Fruit fly (Drosophila melanogaster) whole organism, wandering third instar larva: ENCODE data around the gene TwdlY.

Source experiments
- Abd-B ChIP-seq: fragments of >200 bp; optimal IDR thresholded peaks from 2 replicates; lab custom pipeline; 2017; ENCODE audit warnings: missing biosample characterization, missing genetic modification characterization
- CG32264 ChIP-seq: fragments of 200-800 bp; sonication (Bioruptor generic); optimal IDR thresholded peaks from 2 replicates; lab custom pipeline; 2016; ENCODE audit warnings: missing biosample characterization, missing genetic modification characterization
- CG9705 ChIP-seq: fragments of 200-800 bp; sonication (Bioruptor generic); optimal IDR thresholded peaks from 2 replicates; lab custom pipeline; 2018; ENCODE audit warnings: missing biosample characterization, mild to moderate bottlenecking, missing genetic modification characterization
- Dif ChIP-seq: fragments of 200-275, 200-300 bp; sonication (Bioruptor generic); optimal IDR thresholded peaks from 2 replicates; lab custom pipeline; 2018; ENCODE audit warnings: missing biosample characterization, missing genetic modification characterization; ENCODE audit not compliant: partially characterized antibody
- GATAd ChIP-seq: sonication (Bioruptor generic); optimal IDR thresholded peaks from 2 replicates; lab custom pipeline; 2016; ENCODE audit warnings: missing biosample characterization, missing genetic modification characterization
- HLH106 ChIP-seq: fragments of 200-800 bp; optimal IDR thresholded peaks from 3 replicates; lab custom pipeline; 2019; ENCODE audit warnings: missing biosample characterization, mild to moderate bottlenecking, missing genetic modification characterization, moderate library complexity
- Hnf4 ChIP-seq: fragments of 200-800 bp; sonication (Bioruptor generic); optimal IDR thresholded peaks from 2 replicates; lab custom pipeline; 2016; ENCODE audit warnings: missing biosample characterization, mild to moderate bottlenecking, missing genetic modification characterization
- Hr78 ChIP-seq: fragments of >200 bp; optimal IDR thresholded peaks from 2 replicates; lab custom pipeline; 2017; ENCODE audit warnings: missing biosample characterization, missing genetic modification characterization
- Hr83 ChIP-seq: fragments of 200-300 bp; sonication (Bioruptor generic); optimal IDR thresholded peaks from 2 replicates; lab custom pipeline; 2016; ENCODE audit warnings: missing biosample characterization, mild to moderate bottlenecking, missing genetic modification characterization, moderate library complexity; ENCODE audit not compliant: poor library complexity, severe bottlenecking
- Jra ChIP-seq: sonication (Bioruptor generic); optimal IDR thresholded peaks from 2 replicates; lab custom pipeline; 2016; ENCODE audit warnings: missing biosample characterization, missing genetic modification characterization
- Mio ChIP-seq: sonication (Bioruptor generic); optimal IDR thresholded peaks from 2 replicates; lab custom pipeline; 2016; ENCODE audit warnings: missing biosample characterization, missing genetic modification characterization
- N ChIP-seq: fragments of >200 bp; optimal IDR thresholded peaks from 2 replicates; lab custom pipeline; 2018; ENCODE audit warnings: missing biosample characterization, missing external identifiers, missing genetic modification characterization
- OdsH ChIP-seq: fragments of 200-800 bp; sonication (Bioruptor generic); optimal IDR thresholded peaks from 2 replicates; lab custom pipeline; 2016; ENCODE audit warnings: missing biosample characterization, mild to moderate bottlenecking, missing genetic modification characterization
- Sp1 ChIP-seq: fragments of 200-800 bp; sonication (Bioruptor generic); optimal IDR thresholded peaks from 3 replicates; lab custom pipeline; 2019; ENCODE audit warnings: missing biosample characterization, mild to moderate bottlenecking, missing genetic modification characterization, moderate library complexity
- Vsx2 ChIP-seq: fragments of 200-300, 225-300 bp; sonication (Bioruptor generic); optimal IDR thresholded peaks from 2 replicates; lab custom pipeline; 2018; ENCODE audit warnings: missing biosample characterization, missing genetic modification characterization; ENCODE audit not compliant: partially characterized antibody
- dl ChIP-seq, 2 experiments: fragments of 175-275, 200-275 bp in 1 of 2; fragments of 200-275 bp in 1 of 2; sonication (Bioruptor generic); optimal IDR thresholded peaks; lab custom pipeline; 2018; ENCODE audit warnings: mild to moderate bottlenecking in 2 of 2, missing biosample characterization in 2 of 2, missing genetic modification characterization in 2 of 2, moderate library complexity in 2 of 2; ENCODE audit not compliant: partially characterized antibody in 2 of 2, insufficient read depth in 1 of 2
- dmrt93B ChIP-seq: fragments of 200-800 bp; sonication (Bioruptor generic); optimal IDR thresholded peaks from 2 replicates; lab custom pipeline; 2018; ENCODE audit warnings: missing biosample characterization, mild to moderate bottlenecking, missing genetic modification characterization
- dsf ChIP-seq: sonication (Bioruptor generic); optimal IDR thresholded peaks from 2 replicates; lab custom pipeline; 2016; ENCODE audit warnings: missing biosample characterization, missing genetic modification characterization, borderline replicate concordance
- ey ChIP-seq: fragments of 200-800 bp; sonication (Bioruptor generic); optimal IDR thresholded peaks from 2 replicates; lab custom pipeline; 2016; ENCODE audit warnings: missing biosample characterization, missing genetic modification characterization
- foxo ChIP-seq, 2 experiments: fragments of 200-800 bp; sonication (Bioruptor generic); optimal IDR thresholded peaks; 2 replicates in 1 of 2; 3 replicates in 1 of 2; lab custom pipeline; 2016 to 2017; ENCODE audit warnings: missing biosample characterization in 2 of 2, missing genetic modification characterization in 2 of 2
- fru ChIP-seq: fragments of 200-800 bp; sonication (Bioruptor generic); optimal IDR thresholded peaks from 3 replicates; lab custom pipeline; 2016; ENCODE audit warnings: missing biosample characterization, mild to moderate bottlenecking, missing genetic modification characterization
- h ChIP-seq: fragments of 200-800 bp; sonication (Bioruptor generic); optimal IDR thresholded peaks from 3 replicates; lab custom pipeline; 2016; ENCODE audit warnings: missing biosample characterization, mild to moderate bottlenecking, missing genetic modification characterization
- jim ChIP-seq: fragments of 175-275, 200-325 bp; sonication (Bioruptor generic); optimal IDR thresholded peaks from 2 replicates; lab custom pipeline; 2016; ENCODE audit warnings: missing biosample characterization, mild to moderate bottlenecking, missing genetic modification characterization
- lola ChIP-seq: fragments of >200 bp; optimal IDR thresholded peaks from 2 replicates; lab custom pipeline; 2017; ENCODE audit warnings: missing biosample characterization, missing genetic modification characterization
- pan ChIP-seq: fragments of >200 bp; optimal IDR thresholded peaks from 2 replicates; lab custom pipeline; 2017
- psq ChIP-seq: fragments of 200-800 bp; sonication (Bioruptor generic); optimal IDR thresholded peaks from 3 replicates; lab custom pipeline; 2017; ENCODE audit warnings: missing biosample characterization, mild to moderate bottlenecking, missing genetic modification characterization, moderate library complexity
- sage ChIP-seq: fragments of 200-800 bp; sonication (Bioruptor generic); optimal IDR thresholded peaks from 2 replicates; lab custom pipeline; 2016; ENCODE audit warnings: missing biosample characterization, mild to moderate bottlenecking, missing genetic modification characterization
- sv ChIP-seq: fragments of 200-800 bp; sonication (Bioruptor generic); optimal IDR thresholded peaks from 3 replicates; lab custom pipeline; 2016; ENCODE audit warnings: missing biosample characterization, missing genetic modification characterization
- tai ChIP-seq: sonication (Bioruptor generic); optimal IDR thresholded peaks from 2 replicates; lab custom pipeline; 2016; ENCODE audit warnings: missing biosample characterization, missing genetic modification characterization
- woc ChIP-seq: sonication (Bioruptor generic); optimal IDR thresholded peaks from 2 replicates; lab custom pipeline; 2016; ENCODE audit warnings: missing biosample characterization, mild to moderate bottlenecking, missing genetic modification characterization

Gene TwdlY

dm6 chrX:16694477-16694876 is 40.3 kb upstream of the TwdlY start:
- TF ChIP-seq fru = peak; percentile 23
- TF ChIP-seq pan (lab: Kevin White, UChicago) = no peak
- no peak for TF ChIP-seq dl (GFP tag; optimal IDR thresholded peaks at IDR 0.05; lab: Kevin White, UChicago; ENCODE audit: insufficient read depth in 1 of 2, partially characterized antibody in 2 of 2)
- no peak for TF ChIP-seq psq (GFP tag; lab: Kevin White, UChicago)
- TF ChIP-seq HLH106 (tag; lab: Kevin White, UChicago) = no peak
- TF ChIP-seq CG32264 (GFP tag; lab: Kevin White, UChicago) = no peak
- TF ChIP-seq lola = no peak
- no peak for TF ChIP-seq Hnf4 (GFP tag; lab: Kevin White, UChicago)

- TF ChIP-seq Abd-B (GFP tag; lab: Kevin White, UChicago) = no peak
- TF ChIP-seq woc (GFP tag; lab: Kevin White, UChicago) = no peak
- no peak for TF ChIP-seq N (GFP tag; lab: Kevin White, UChicago)
- TF ChIP-seq sage (GFP tag; lab: Kevin White, UChicago) = no peak
- no peak for TF ChIP-seq pan (lab: Kevin White, UChicago)
- TF ChIP-seq jim (GFP tag; lab: Kevin White, UChicago) = no peak
- no peak for TF ChIP-seq fru
- no peak for TF ChIP-seq Dif
- TF ChIP-seq Mio (GFP tag; lab: Kevin White, UChicago) = no peak
- TF ChIP-seq GATAd (GFP tag; lab: Kevin White, UChicago) = no peak
- TF ChIP-seq tai (GFP tag; lab: Kevin White, UChicago) = no peak
- TF ChIP-seq CG9705 (GFP tag; lab: Kevin White, UChicago) = no peak
- no peak for TF ChIP-seq sv (GFP tag; lab: Kevin White, UChicago)
- TF ChIP-seq dsf (GFP tag; lab: Kevin White, UChicago) = no peak
- no peak for TF ChIP-seq h (GFP tag; lab: Kevin White, UChicago)
- no peak for TF ChIP-seq Vsx2 (GFP tag; lab: Kevin White, UChicago)
- no peak for TF ChIP-seq Hnf4 (GFP tag; lab: Kevin White, UChicago)
- TF ChIP-seq CG32264 (GFP tag; lab: Kevin White, UChicago) = no peak
- TF ChIP-seq Sp1 (GFP tag; lab: Kevin White, UChicago) = no peak
Measured at dm6 chrX:16694959-16695358, 39.8 kb upstream of the TwdlY start, which contains the start of gene Septin4. Gene Septin4, minus strand, starts transcription at chrX:16695173.

- TF ChIP-seq Hnf4 (GFP tag; lab: Kevin White, UChicago) = no peak
- no peak for TF ChIP-seq ey (GFP tag; lab: Kevin White, UChicago)
- TF ChIP-seq psq (GFP tag; lab: Kevin White, UChicago) = no peak
- TF ChIP-seq Dif = peak; percentile 96
- TF ChIP-seq N (GFP tag; lab: Kevin White, UChicago) = no peak
- peak; percentile 53 to 80 for TF ChIP-seq dl (GFP tag; optimal IDR thresholded peaks at IDR 0.05; lab: Kevin White, UChicago; ENCODE audit: insufficient read depth in 1 of 2, partially characterized antibody in 2 of 2)
- TF ChIP-seq Jra (GFP tag; lab: Kevin White, UChicago) = no peak
- TF ChIP-seq HLH106 (tag; lab: Kevin White, UChicago) = no peak
- TF ChIP-seq Vsx2 (GFP tag; lab: Kevin White, UChicago) = peak; percentile 66
- TF ChIP-seq CG32264 (GFP tag; lab: Kevin White, UChicago) = no peak
Measured at dm6 chrX:16695658-16696181, 39.0 kb upstream of the TwdlY start, which contains the start of gene CG4678. Gene CG4678, plus strand, starts transcription at chrX:16696131.

- TF ChIP-seq OdsH = no peak
- TF ChIP-seq jim (GFP tag; lab: Kevin White, UChicago) = no peak
- no peak for TF ChIP-seq Dif
- TF ChIP-seq woc (GFP tag; lab: Kevin White, UChicago) = no peak
- TF ChIP-seq CG32264 (GFP tag; lab: Kevin White, UChicago) = no peak
- TF ChIP-seq sv (GFP tag; lab: Kevin White, UChicago) = no peak
- TF ChIP-seq foxo (GFP tag; optimal IDR thresholded peaks at IDR 0.05; lab: Kevin White, UChicago) = no peak
- TF ChIP-seq Hnf4 (GFP tag; lab: Kevin White, UChicago) = no peak
- TF ChIP-seq Vsx2 (GFP tag; lab: Kevin White, UChicago) = no peak
- TF ChIP-seq Hr78 = no peak
- TF ChIP-seq Hr83 (GFP tag; lab: Kevin White, UChicago) = no peak
- no peak for TF ChIP-seq lola
- TF ChIP-seq dsf (GFP tag; lab: Kevin White, UChicago) = no peak
- TF ChIP-seq dmrt93B = no peak
- no peak for TF ChIP-seq CG9705 (GFP tag; lab: Kevin White, UChicago)
- TF ChIP-seq tai (GFP tag; lab: Kevin White, UChicago) = no peak
- TF ChIP-seq, all 38 proteins: peak for 0
Measured at dm6 chrX:16696614-16697519, 37.9 kb upstream of the TwdlY start.
